Fruit fly (Drosophila melanogaster) S2 (cell line): ENCODE results near the gene CG45544.

Experiments used
- CG8478 ChIP-seq: fragments of >200 bp; optimal IDR thresholded peaks from 2 replicates; lab custom pipeline; 2018
- CTCF ChIP-seq, 2 experiments: fragments of >200 bp; optimal IDR thresholded peaks; 2 replicates each; lab custom pipeline; 2018

dm6 chr3R:29238623-29239022 lies 17.7 kb upstream of the CG45544 start, which contains the start of gene CG11951:
- no peak for TF ChIP-seq CG8478 (lab: Kevin White, UChicago)
- no peak for TF ChIP-seq CTCF (optimal IDR thresholded peaks at IDR 0.05; lab: Kevin White, UChicago)
